Worm (Caenorhabditis elegans): ENCODE results near the gene mop-25.1.

DNA sequence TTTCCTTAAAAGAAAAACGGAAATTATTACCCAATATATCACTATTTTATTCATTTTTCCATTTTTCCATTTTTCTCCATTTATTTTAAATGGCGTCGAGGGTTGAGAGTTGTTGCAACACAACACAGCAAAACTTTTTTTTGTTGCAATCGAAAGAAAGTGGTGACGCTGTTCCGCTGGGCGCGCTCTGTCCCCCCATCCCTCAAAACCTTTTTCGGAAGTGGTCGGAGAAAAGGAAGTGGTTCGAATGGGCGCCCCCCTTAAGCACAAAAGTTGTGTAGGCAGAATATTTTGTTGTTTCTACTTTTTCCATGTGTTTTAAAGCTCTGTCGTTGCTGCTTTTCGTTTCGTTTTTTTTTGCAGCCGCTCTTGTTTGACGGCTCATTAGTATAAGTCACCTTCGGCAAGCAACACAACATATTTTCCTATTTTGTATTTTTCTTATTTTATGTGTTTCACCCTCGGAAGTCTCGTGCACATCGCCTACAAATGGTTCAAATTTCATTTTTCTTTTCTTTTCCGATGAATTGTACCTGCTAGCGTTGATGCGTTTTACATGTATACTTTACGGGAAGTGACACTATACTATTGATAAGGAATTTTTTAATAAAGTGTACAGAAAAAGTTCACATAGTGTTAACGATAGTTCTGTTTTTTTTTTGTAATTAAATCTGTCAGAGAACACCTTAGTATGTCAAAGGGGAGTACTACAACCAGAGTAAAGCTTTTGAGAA lies 5.7 kb downstream of the mop-25.1 start:
- no peak for TF ChIP-seq him-1 (tag; optimal IDR thresholded peaks at IDR 0.05)
- no peak for TF ChIP-seq W03F9.2 (tag; optimal IDR thresholded peaks at IDR 0.05)
- no peak for TF ChIP-seq dao-5 (tag; optimal IDR thresholded peaks at IDR 0.05)
